Comparison of ENCODE assay signal across 2 worm cellular contexts in the genomic region with DNA sequence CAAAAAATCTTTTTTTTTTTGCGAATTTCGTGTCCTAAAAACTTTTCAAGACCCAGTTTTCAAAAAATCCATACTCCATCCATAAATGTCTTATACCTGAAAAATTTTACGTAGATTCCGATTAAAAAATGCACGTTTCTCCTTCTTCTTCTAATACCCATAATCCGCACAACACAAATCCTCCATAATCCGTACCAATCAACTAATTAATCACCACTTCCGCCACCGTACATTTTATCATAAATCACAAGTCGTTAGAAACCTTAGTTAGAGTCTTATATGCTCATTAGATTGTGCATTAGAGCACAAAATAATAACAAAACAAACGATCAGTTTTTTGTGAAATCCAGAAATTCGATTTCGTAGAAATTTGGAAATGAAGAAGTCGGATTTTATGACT.
A peak's percentile ranks its signal among the peaks of the same experiment; 100 is the strongest.
TF ChIP-seq lines count a peak whose summit lies in the region.

No protein-coding gene starts in this region.

TF ChIP-seq in whole organism, L1 larva, 84 proteins besides CTCF, POLR2A, EP300 and RAD21:
- no peak for TF ChIP-seq unc-30 (tag; optimal IDR thresholded peaks at IDR 0.05; lab: Kevin White, UChicago)
- TF ChIP-seq nhr-47 (tag; optimal IDR thresholded peaks at IDR 0.05; lab: Kevin White, UChicago): peak; percentile 14
- TF ChIP-seq blmp-1 (tag; optimal IDR thresholded peaks at IDR 0.05; lab: Kevin White, UChicago): no peak
- TF ChIP-seq lin-39 (tag; optimal IDR thresholded peaks at IDR 0.05; lab: Kevin White, UChicago): no peak
- TF ChIP-seq hpl-2 (GFP tag; optimal IDR thresholded peaks at IDR 0.05; lab: Kevin White, UChicago): no peak
- no peak for TF ChIP-seq mep-1 (tag; optimal IDR thresholded peaks at IDR 0.05; lab: Kevin White, UChicago)
- peak; percentile 99 for TF ChIP-seq dsc-1 (tag; optimal IDR thresholded peaks at IDR 0.05; lab: Kevin White, UChicago)
- TF ChIP-seq unc-130 (tag; optimal IDR thresholded peaks at IDR 0.05; lab: Kevin White, UChicago): no peak
- no peak for TF ChIP-seq ama-1 (optimal IDR thresholded peaks at IDR 0.05; lab: Kevin White, UChicago)
- TF ChIP-seq alr-1 (tag; optimal IDR thresholded peaks at IDR 0.05; lab: Kevin White, UChicago; ENCODE audit: borderline replicate concordance): no peak
- no peak for TF ChIP-seq C34B4.2 (tag; optimal IDR thresholded peaks at IDR 0.05; lab: Kevin White, UChicago)
- TF ChIP-seq pax-3 (tag; optimal IDR thresholded peaks at IDR 0.05; lab: Kevin White, UChicago): peak; percentile 45
- TF ChIP-seq sox-4 (tag; optimal IDR thresholded peaks at IDR 0.05; lab: Kevin White, UChicago): no peak
- TF ChIP-seq zag-1 (tag; optimal IDR thresholded peaks at IDR 0.05; lab: Kevin White, UChicago): no peak
- no peak for TF ChIP-seq ceh-90 (tag; optimal IDR thresholded peaks at IDR 0.05; lab: Kevin White, UChicago)
- TF ChIP-seq dpl-1 (GFP tag; optimal IDR thresholded peaks at IDR 0.05; lab: Kevin White, UChicago): no peak
- no peak for TF ChIP-seq ceh-63 (GFP tag; optimal IDR thresholded peaks at IDR 0.05; lab: Kevin White, UChicago)
- no peak for TF ChIP-seq pqm-1 (tag; optimal IDR thresholded peaks at IDR 0.05; lab: Kevin White, UChicago)

TF ChIP-seq in whole organism, L4 larva, 104 proteins besides CTCF, POLR2A, EP300 and RAD21:
- TF ChIP-seq madf-5 (GFP tag; IDR thresholded peaks at IDR 0.05; lab: Robert Waterston, UW) (no peak), dmd-8 (GFP tag; IDR thresholded peaks at IDR 0.05; lab: Robert Waterston, UW) (no peak), aha-1 (tag; lab: Kevin White, UChicago) (peak; percentile 84)
TF ChIP-seq in whole organism, L4 larva: peak in this region for 1.

Comparison
In these comparisons a context has a peak if more than half of its experiments do, and no peak if none do; other contexts are left out.
1. Of the 29 proteins assayed by ChIP-seq in both whole organism, L4 larva and whole organism, L1 larva: peak only in whole organism, L4 larva: aha-1; only in whole organism, L1 larva: none; in both: none; in neither: 28.